Fruit fly (Drosophila melanogaster) whole organism, embryonic: ENCODE measurements around the gene Takl2.

Source experiments
- Adf1 ChIP-seq: fragments of 200-800 bp; sonication (Bioruptor generic); IDR thresholded peaks from 2 replicates; pipeline ENCODE4 v1.3.6; 2022; ENCODE audit warnings: missing biosample characterization, missing genetic modification characterization
- Aef1 ChIP-seq: fragments of 200-800 bp; sonication (Bioruptor generic); IDR thresholded peaks from 3 replicates; pipeline ENCODE4 v1.3.6; 2022; ENCODE audit warnings: missing biosample characterization, missing genetic modification characterization
- CG11560 ChIP-seq: fragments of 200-800 bp; sonication (Bioruptor generic); IDR thresholded peaks from 3 replicates; pipeline ENCODE4 v1.3.6; 2022; ENCODE audit warnings: missing biosample characterization, missing genetic modification characterization
- CG11695 ChIP-seq: fragments of 200-800 bp; sonication (Bioruptor generic); IDR thresholded peaks from 3 replicates; pipeline ENCODE4 v1.3.6; 2022; ENCODE audit warnings: missing biosample characterization, missing genetic modification characterization
- CG14965 ChIP-seq: fragments of 200-800 bp; sonication (Bioruptor generic); optimal IDR thresholded peaks from 2 replicates; lab custom pipeline; 2016; ENCODE audit warnings: missing biosample characterization, missing genetic modification characterization, borderline replicate concordance
- CG1602 ChIP-seq: fragments of 200-800 bp; sonication (Bioruptor generic); optimal IDR thresholded peaks from 3 replicates; lab custom pipeline; 2016; ENCODE audit warnings: missing biosample characterization, missing genetic modification characterization
- CG2889 ChIP-seq: fragments of 200-800 bp; sonication (Bioruptor generic); IDR thresholded peaks from 3 replicates; pipeline ENCODE4 v1.3.6; 2022; ENCODE audit warnings: missing biosample characterization, missing genetic modification characterization
- CG31388 ChIP-seq: fragments of 200-800 bp; sonication (Bioruptor generic); optimal IDR thresholded peaks from 2 replicates; lab custom pipeline; 2016; ENCODE audit warnings: missing biosample characterization, missing genetic modification characterization
- CG33213 ChIP-seq: fragments of 200-800 bp; sonication (Bioruptor generic); optimal IDR thresholded peaks from 3 replicates; lab custom pipeline; 2016; ENCODE audit warnings: missing biosample characterization, missing genetic modification characterization
- CG4707 ChIP-seq: fragments of 200-800 bp; sonication (Bioruptor generic); optimal IDR thresholded peaks from 2 replicates; lab custom pipeline; 2018; ENCODE audit warnings: missing biosample characterization, mild to moderate bottlenecking, missing genetic modification characterization, moderate library complexity
- CG4730 ChIP-seq: fragments of 200-800 bp; sonication (Bioruptor generic); IDR thresholded peaks from 2 replicates; pipeline ENCODE4 v1.3.6; 2022; ENCODE audit warnings: missing biosample characterization, missing genetic modification characterization
- CG4820 ChIP-seq: fragments of 200-800 bp; sonication (Bioruptor generic); optimal IDR thresholded peaks from 3 replicates; lab custom pipeline; 2016; ENCODE audit warnings: missing biosample characterization, missing genetic modification characterization
- CG5245 ChIP-seq: fragments of 200-800 bp; sonication (Bioruptor generic); optimal IDR thresholded peaks from 3 replicates; lab custom pipeline; 2016; ENCODE audit warnings: missing biosample characterization, missing genetic modification characterization
- CG9817 ChIP-seq: fragments of 200-800 bp; sonication (Bioruptor generic); optimal IDR thresholded peaks from 2 replicates; lab custom pipeline; 2018; ENCODE audit warnings: missing biosample characterization, mild to moderate bottlenecking, missing genetic modification characterization, moderate library complexity
- CTCF ChIP-seq: fragments of 200-800 bp; sonication (Bioruptor generic); optimal IDR thresholded peaks from 2 replicates; lab custom pipeline; 2017; ENCODE audit warnings: missing biosample characterization, mild to moderate bottlenecking, missing genetic modification characterization, moderate library complexity
- CkIIα-i1 ChIP-seq: fragments of 200-800 bp; sonication (Bioruptor generic); IDR thresholded peaks from 2 replicates; pipeline ENCODE4 v1.3.6; 2022; ENCODE audit warnings: missing biosample characterization, missing genetic modification characterization
- CrebB ChIP-seq: fragments of 200-800 bp; sonication (Bioruptor generic); optimal IDR thresholded peaks from 3 replicates; lab custom pipeline; 2018; ENCODE audit warnings: missing biosample characterization, mild to moderate bottlenecking, missing genetic modification characterization
- D19B ChIP-seq: fragments of 200-800 bp; sonication (Bioruptor generic); optimal IDR thresholded peaks from 2 replicates; lab custom pipeline; 2017; ENCODE audit warnings: missing biosample characterization, mild to moderate bottlenecking, missing genetic modification characterization
- Dp ChIP-seq: fragments of 200-800 bp; sonication (Bioruptor generic); optimal IDR thresholded peaks from 2 replicates; lab custom pipeline; 2018; ENCODE audit warnings: missing biosample characterization, mild to moderate bottlenecking, missing genetic modification characterization, moderate library complexity
- Drgx ChIP-seq: fragments of 200-800 bp; sonication (Bioruptor generic); IDR thresholded peaks from 2 replicates; pipeline ENCODE4 v1.3.6; 2022; ENCODE audit warnings: missing biosample characterization, missing genetic modification characterization
- E2f2 ChIP-seq: fragments of 200-800 bp; sonication (Bioruptor generic); IDR thresholded peaks from 2 replicates; pipeline ENCODE4 v1.3.6; 2022; ENCODE audit warnings: missing biosample characterization, missing genetic modification characterization
- Gsc ChIP-seq: fragments of 200-800 bp; sonication (Bioruptor generic); IDR thresholded peaks from 2 replicates; pipeline ENCODE4 v1.3.6; 2022; ENCODE audit warnings: missing biosample characterization, missing genetic modification characterization
- HLH54F ChIP-seq: fragments of 200-800 bp; sonication (Bioruptor generic); optimal IDR thresholded peaks from 3 replicates; lab custom pipeline; 2016; ENCODE audit warnings: missing biosample characterization, missing genetic modification characterization
- Hmx ChIP-seq: fragments of 200-800 bp; sonication (Bioruptor generic); optimal IDR thresholded peaks from 2 replicates; lab custom pipeline; 2016; ENCODE audit warnings: missing biosample characterization, missing genetic modification characterization
- Hr51 ChIP-seq, 2 experiments: fragments of 200-800 bp; sonication (Bioruptor generic); optimal IDR thresholded peaks; 2 replicates in 1 of 2; 3 replicates in 1 of 2; lab custom pipeline; 2016 to 2018; ENCODE audit warnings: missing biosample characterization in 2 of 2, missing genetic modification characterization in 2 of 2, mild to moderate bottlenecking in 1 of 2, moderate library complexity in 1 of 2
- Hsf ChIP-seq: fragments of 200-800 bp; sonication (Bioruptor generic); optimal IDR thresholded peaks from 3 replicates; lab custom pipeline; 2016; ENCODE audit warnings: missing biosample characterization, missing genetic modification characterization
- MTF-1 ChIP-seq: fragments of 200-800 bp; sonication (Bioruptor generic); optimal IDR thresholded peaks from 2 replicates; lab custom pipeline; 2018; ENCODE audit warnings: missing biosample characterization, mild to moderate bottlenecking, missing genetic modification characterization, borderline replicate concordance
- Myb ChIP-seq: fragments of 200-800 bp; sonication (Bioruptor generic); optimal IDR thresholded peaks from 2 replicates; lab custom pipeline; 2016; ENCODE audit warnings: missing biosample characterization, missing genetic modification characterization
- Oli ChIP-seq: fragments of 200-800 bp; sonication (Bioruptor generic); optimal IDR thresholded peaks from 2 replicates; lab custom pipeline; 2018; ENCODE audit warnings: missing biosample characterization, mild to moderate bottlenecking, missing genetic modification characterization, moderate library complexity
- Optix ChIP-seq: fragments of 200-800 bp; sonication (Bioruptor generic); IDR thresholded peaks from 3 replicates; pipeline ENCODE4 v1.3.6; 2022; ENCODE audit warnings: missing biosample characterization, missing genetic modification characterization
- PHDP ChIP-seq: fragments of 200-800 bp; sonication (Bioruptor generic); optimal IDR thresholded peaks from 3 replicates; lab custom pipeline; 2018; ENCODE audit warnings: missing biosample characterization, mild to moderate bottlenecking, missing genetic modification characterization, moderate library complexity
- Poxn ChIP-seq: fragments of 200-800 bp; sonication (Bioruptor generic); IDR thresholded peaks from 2 replicates; pipeline ENCODE4 v1.3.6; 2022; ENCODE audit warnings: missing biosample characterization, missing genetic modification characterization
- Six4 ChIP-seq: fragments of 200-800 bp; sonication (Bioruptor generic); optimal IDR thresholded peaks from 2 replicates; lab custom pipeline; 2016; ENCODE audit warnings: missing biosample characterization, missing genetic modification characterization
- Xrp1 ChIP-seq: fragments of 200-800 bp; sonication (Bioruptor generic); IDR thresholded peaks from 2 replicates; pipeline ENCODE4 v1.3.6; 2022; ENCODE audit warnings: missing biosample characterization, missing genetic modification characterization
- YL-1 ChIP-seq: fragments of 200-800 bp; sonication (Bioruptor generic); optimal IDR thresholded peaks from 3 replicates; lab custom pipeline; 2017; ENCODE audit warnings: missing biosample characterization, mild to moderate bottlenecking, missing genetic modification characterization
- ab ChIP-seq: fragments of 200-800 bp; sonication (Bioruptor generic); optimal IDR thresholded peaks from 2 replicates; lab custom pipeline; 2016; ENCODE audit warnings: missing biosample characterization, missing genetic modification characterization
- bcd ChIP-seq: fragments of 200-800 bp; sonication (Bioruptor generic); optimal IDR thresholded peaks from 2 replicates; lab custom pipeline; 2017; ENCODE audit warnings: missing biosample characterization, mild to moderate bottlenecking, missing genetic modification characterization
- croc ChIP-seq: fragments of 200-800 bp; sonication (Bioruptor generic); conservative IDR thresholded peaks from 3 replicates; pipeline ENCODE4 v1.3.6; 2022; ENCODE audit warnings: missing biosample characterization, missing genetic modification characterization
- dmrt99B ChIP-seq: fragments of 200-800 bp; sonication (Bioruptor generic); optimal IDR thresholded peaks from 2 replicates; lab custom pipeline; 2018; ENCODE audit warnings: missing biosample characterization, mild to moderate bottlenecking, missing genetic modification characterization, moderate library complexity
- dysf ChIP-seq: fragments of 200-800 bp; sonication (Bioruptor generic); IDR thresholded peaks from 3 replicates; pipeline ENCODE4 v1.3.6; 2022; ENCODE audit warnings: missing biosample characterization, missing genetic modification characterization
- gcm ChIP-seq: fragments of 200-800 bp; sonication (Bioruptor generic); optimal IDR thresholded peaks from 2 replicates; lab custom pipeline; 2019; ENCODE audit warnings: missing biosample characterization, mild to moderate bottlenecking, missing genetic modification characterization, moderate library complexity
- gfzf ChIP-seq: fragments of 200-800 bp; sonication (Bioruptor generic); optimal IDR thresholded peaks from 2 replicates; lab custom pipeline; 2016; ENCODE audit warnings: missing biosample characterization, mild to moderate bottlenecking, missing genetic modification characterization, moderate library complexity
- gro ChIP-seq: fragments of 200-800 bp; sonication (Bioruptor generic); optimal IDR thresholded peaks from 2 replicates; lab custom pipeline; 2016; ENCODE audit warnings: missing biosample characterization, missing genetic modification characterization
- hbn ChIP-seq: fragments of 200-800 bp; sonication (Bioruptor generic); IDR thresholded peaks from 2 replicates; pipeline ENCODE4 v1.3.6; 2022; ENCODE audit warnings: missing biosample characterization, missing genetic modification characterization; ENCODE audit not compliant: partially characterized antibody
- hth ChIP-seq: fragments of >200 bp; optimal IDR thresholded peaks from 2 replicates; lab custom pipeline; 2017; ENCODE audit warnings: inconsistent platforms
- klu ChIP-seq: fragments of 200-800 bp; sonication (Bioruptor generic); IDR thresholded peaks from 2 replicates; pipeline ENCODE4 v1.3.6; 2022; ENCODE audit warnings: missing biosample characterization, missing genetic modification characterization
- maf-S ChIP-seq: fragments of 200-800 bp; sonication (Bioruptor generic); optimal IDR thresholded peaks from 2 replicates; lab custom pipeline; 2016; ENCODE audit warnings: missing biosample characterization, missing genetic modification characterization
- nmo ChIP-seq: fragments of 200-800 bp; sonication (Bioruptor generic); optimal IDR thresholded peaks from 2 replicates; lab custom pipeline; 2018; ENCODE audit warnings: missing biosample characterization, mild to moderate bottlenecking, missing genetic modification characterization, moderate library complexity
- pan ChIP-seq, 4 experiments: fragments of >200 bp in 3 of 4; fragments of 200-800 bp in 1 of 4; sonication (Bioruptor generic) in 1 of 4; optimal IDR thresholded peaks in 3 of 4; IDR thresholded peaks in 1 of 4; 2 replicates each; pipeline versions ENCODE4 v1.3.6 to Lab custom; 2017 to 2022; ENCODE audit warnings: missing biosample characterization in 2 of 4, missing genetic modification characterization in 2 of 4, mixed read lengths in 1 of 4
- sens ChIP-seq: fragments of 200-800 bp; sonication (Bioruptor generic); peaks from one replicate; lab custom pipeline; 2016; ENCODE audit warnings: missing biosample characterization, missing genetic modification characterization
- sob ChIP-seq: fragments of 200-800 bp; sonication (Bioruptor generic); IDR thresholded peaks from 2 replicates; pipeline ENCODE4 v1.3.6; 2022; ENCODE audit warnings: missing biosample characterization, missing genetic modification characterization
- stc ChIP-seq: fragments of 200-800 bp; sonication (Bioruptor generic); IDR thresholded peaks from 2 replicates; pipeline ENCODE4 v1.3.6; 2022; ENCODE audit warnings: missing biosample characterization, missing genetic modification characterization
- tio ChIP-seq: fragments of 200-800 bp; sonication (Bioruptor generic); optimal IDR thresholded peaks from 2 replicates; lab custom pipeline; 2017; ENCODE audit warnings: missing biosample characterization, missing genetic modification characterization, inconsistent platforms

Takl2 gene

dm6 chr3R:22740930-22741329, 7.3 kb upstream of the Takl2 start, which contains the start of the genes Dcr-1 and CG6985 (continued):
- peak; percentile 64 for TF ChIP-seq Dp (GFP tag; lab: Kevin White, UChicago)
- TF ChIP-seq stc (GFP tag; lab: Robert Waterston, UW): no peak
- TF ChIP-seq CG4730 (GFP tag; lab: Robert Waterston, UW): no peak
- no peak for TF ChIP-seq CG4707 (GFP tag; lab: Kevin White, UChicago)
- TF ChIP-seq dmrt99B (tag; lab: Kevin White, UChicago): no peak
- TF ChIP-seq tio (GFP tag; lab: Kevin White, UChicago): no peak
- TF ChIP-seq ab (GFP tag; lab: Kevin White, UChicago): no peak
- no peak for TF ChIP-seq CkIIα-i1 (GFP tag; lab: Robert Waterston, UW)
- TF ChIP-seq bcd (GFP tag; lab: Kevin White, UChicago): no peak
- no peak for TF ChIP-seq hth (lab: Kevin White, UChicago)
- TF ChIP-seq pan (optimal IDR thresholded peaks at IDR 0.05; lab: Kevin White, UChicago): no peak
- no peak for TF ChIP-seq pan (GFP tag; optimal IDR thresholded peaks at IDR 0.05 in 1 of 2, IDR thresholded peaks at IDR 0.05 in 1 of 2)
- TF ChIP-seq CG2889: no peak
- TF ChIP-seq CG4820: no peak
- peak; percentile 69 for TF ChIP-seq gfzf
- TF ChIP-seq Poxn (GFP tag; lab: Robert Waterston, UW): no peak
- TF ChIP-seq YL-1 (GFP tag; lab: Kevin White, UChicago): peak; percentile 50
- TF ChIP-seq CrebB: no peak
- no peak for TF ChIP-seq CG1602
- TF ChIP-seq CG11560 (tag; lab: Robert Waterston, UW): no peak
- peak; percentile 81 for TF ChIP-seq E2f2 (GFP tag; lab: Robert Waterston, UW)
- no peak for TF ChIP-seq CG14965 (GFP tag; lab: Kevin White, UChicago)
- no peak for TF ChIP-seq gro (GFP tag; lab: Kevin White, UChicago)
- no peak for TF ChIP-seq Optix (GFP tag; lab: Robert Waterston, UW)
- no peak for TF ChIP-seq sob (GFP tag; lab: Robert Waterston, UW)
- TF ChIP-seq Drgx (GFP tag; lab: Robert Waterston, UW): no peak
- no peak for TF ChIP-seq CG11695 (GFP tag; lab: Robert Waterston, UW)
- no peak for TF ChIP-seq Aef1 (GFP tag; lab: Robert Waterston, UW)
- no peak for TF ChIP-seq D19B (GFP tag; lab: Kevin White, UChicago)
- no peak for TF ChIP-seq Xrp1 (GFP tag; lab: Robert Waterston, UW)
- no peak for TF ChIP-seq PHDP
- no peak for TF ChIP-seq croc (GFP tag; lab: Robert Waterston, UW)
- no peak for TF ChIP-seq Gsc (GFP tag; lab: Robert Waterston, UW)
- no peak for TF ChIP-seq Hmx (GFP tag; lab: Kevin White, UChicago)
- TF ChIP-seq Myb (GFP tag; lab: Kevin White, UChicago): no peak
- peak; percentile 28; the same call in 1 of the 2 replicates for TF ChIP-seq hbn (GFP tag; lab: Robert Waterston, UW)
- no peak for TF ChIP-seq gcm (GFP tag; lab: Kevin White, UChicago)
- no peak for TF ChIP-seq sens (GFP tag; lab: Kevin White, UChicago)
- no peak for TF ChIP-seq Hr51 (GFP tag; optimal IDR thresholded peaks at IDR 0.05; lab: Kevin White, UChicago)
- no peak for TF ChIP-seq klu
- no peak for TF ChIP-seq CG9817 (tag; lab: Kevin White, UChicago)
- no peak for TF ChIP-seq CG31388
- no peak for TF ChIP-seq Hsf (GFP tag; lab: Kevin White, UChicago)
- no peak for TF ChIP-seq HLH54F (GFP tag; lab: Kevin White, UChicago)
- no peak for TF ChIP-seq maf-S (GFP tag; lab: Kevin White, UChicago)
- no peak for TF ChIP-seq MTF-1
- no peak for TF ChIP-seq dysf (GFP tag; lab: Robert Waterston, UW)
- TF ChIP-seq Adf1 (GFP tag; lab: Robert Waterston, UW): no peak
- TF ChIP-seq Oli: no peak
- no peak for TF ChIP-seq Six4
- no peak for TF ChIP-seq CTCF (GFP tag; lab: Kevin White, UChicago)
- TF ChIP-seq CG33213 (GFP tag; lab: Kevin White, UChicago): no peak
- TF ChIP-seq CG5245 (GFP tag; lab: Kevin White, UChicago): no peak
- no peak for TF ChIP-seq nmo (GFP tag; lab: Kevin White, UChicago)
